Worm (Caenorhabditis elegans) whole organism, midembryonic: ENCODE results near the gene Y69H2.7.

Experiments used
- T22C8.4 ChIP-seq: fragments of 200-800 bp; sonication (Bioruptor generic); IDR thresholded peaks from 2 replicates; pipeline ENCODE4 v1.3.6; 2022; ENCODE audit warnings: missing genetic modification characterization, missing compliant biosample characterization
- cog-1 ChIP-seq: sonication (generic microtip); optimal IDR thresholded peaks from 2 replicates; lab custom pipeline; 2016; ENCODE audit warnings: missing genetic modification characterization, missing compliant biosample characterization
- flt-1 ChIP-seq: fragments of 200-800 bp; sonication (Bioruptor generic); IDR thresholded peaks from 2 replicates; pipeline ENCODE4 v1.3.6; 2022; ENCODE audit warnings: missing genetic modification characterization, missing compliant biosample characterization
- klf-2 ChIP-seq: fragments of 200-800 bp; sonication (Bioruptor generic); conservative IDR thresholded peaks from 2 replicates; pipeline ENCODE4 v1.3.6; 2022; ENCODE audit warnings: missing genetic modification reagents, missing genetic modification characterization, missing compliant biosample characterization
- med-1 ChIP-seq: sonication (generic microtip); optimal IDR thresholded peaks from 2 replicates; lab custom pipeline; 2017; ENCODE audit warnings: missing genetic modification characterization, mild to moderate bottlenecking, missing compliant biosample characterization, antibody characterized with exemption, missing genetic modification reagents; ENCODE audit not compliant: insufficient read depth
- ref-1 ChIP-seq: fragments of 200-800 bp; sonication (Bioruptor generic); conservative IDR thresholded peaks from 2 replicates; pipeline ENCODE4 v1.3.6; 2022; ENCODE audit warnings: missing genetic modification reagents, missing genetic modification characterization, missing compliant biosample characterization
- tab-1 ChIP-seq: fragments of 200-800 bp; sonication (Bioruptor generic); IDR thresholded peaks from 2 replicates; pipeline ENCODE4 v1.3.6; 2022; ENCODE audit warnings: missing genetic modification characterization, missing compliant biosample characterization
- ztf-23 ChIP-seq: fragments of 200-800 bp; sonication (Bioruptor generic); IDR thresholded peaks from 2 replicates; pipeline ENCODE4 v1.3.6; 2022; ENCODE audit warnings: missing genetic modification reagents, missing genetic modification characterization, missing compliant biosample characterization
- ztf-29 ChIP-seq: fragments of 200-800 bp; sonication (Bioruptor generic); IDR thresholded peaks from 2 replicates; pipeline ENCODE4 v1.3.6; 2022; ENCODE audit warnings: missing genetic modification reagents, missing genetic modification characterization, missing compliant biosample characterization

Y69H2.7 gene

DNA sequence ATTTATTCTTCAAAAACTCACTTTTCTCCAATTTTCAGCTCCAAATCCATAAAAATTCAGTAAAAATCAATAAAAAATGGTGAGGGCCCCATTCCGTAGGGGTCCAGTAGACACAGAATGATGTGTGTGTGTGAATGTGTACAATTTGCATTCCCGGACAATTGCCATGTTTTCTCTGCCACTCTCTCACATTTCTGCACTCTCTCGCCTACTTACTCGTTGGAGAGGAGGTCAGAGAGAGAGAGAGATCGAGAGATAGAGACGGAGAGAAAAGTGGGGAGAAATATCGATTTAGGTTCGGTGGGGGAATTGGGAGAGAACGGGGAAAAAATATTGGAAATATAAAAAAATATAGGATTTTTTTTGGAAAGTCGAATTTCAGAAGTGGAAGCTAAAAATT, 33.8 kb downstream of the Y69H2.7 start:
- peak; percentile 99 for TF ChIP-seq T22C8.4 (GFP tag; lab: Robert Waterston, UW)
- no peak for TF ChIP-seq ztf-23 (GFP tag; lab: Robert Waterston, UW)
- TF ChIP-seq cog-1 (tag; lab: Kevin White, UChicago) = peak; percentile 97

DNA sequence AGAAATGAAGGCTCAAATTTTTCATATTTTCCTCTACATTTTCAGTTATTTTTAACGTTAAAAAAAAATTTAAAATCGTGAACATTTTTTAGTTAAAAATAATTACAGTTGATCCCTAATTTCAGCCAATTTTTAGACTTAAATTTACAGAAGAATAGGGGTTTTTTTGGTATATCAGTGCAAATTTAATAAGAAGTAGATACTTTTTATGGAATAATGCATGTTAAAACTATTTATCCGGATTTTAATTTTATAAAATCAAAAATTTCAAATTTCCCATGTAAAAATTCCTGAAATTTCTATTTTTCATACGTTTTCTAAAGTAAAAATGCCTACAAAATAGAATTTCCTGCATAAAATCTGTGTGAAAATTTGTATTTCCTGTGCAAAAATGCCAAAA, 34.3 kb downstream of the Y69H2.7 start:
- TF ChIP-seq ref-1 (no peak), T22C8.4 (GFP tag; lab: Robert Waterston, UW) (no peak), cog-1 (tag; lab: Kevin White, UChicago) (no peak), flt-1 (no peak), tab-1 (GFP tag; lab: Robert Waterston, UW) (no peak), ztf-23 (GFP tag; lab: Robert Waterston, UW) (no peak), med-1 (GFP tag; lab: Kevin White, UChicago) (no peak), ztf-29 (GFP tag; lab: Robert Waterston, UW) (no peak), klf-2 (no peak)

DNA sequence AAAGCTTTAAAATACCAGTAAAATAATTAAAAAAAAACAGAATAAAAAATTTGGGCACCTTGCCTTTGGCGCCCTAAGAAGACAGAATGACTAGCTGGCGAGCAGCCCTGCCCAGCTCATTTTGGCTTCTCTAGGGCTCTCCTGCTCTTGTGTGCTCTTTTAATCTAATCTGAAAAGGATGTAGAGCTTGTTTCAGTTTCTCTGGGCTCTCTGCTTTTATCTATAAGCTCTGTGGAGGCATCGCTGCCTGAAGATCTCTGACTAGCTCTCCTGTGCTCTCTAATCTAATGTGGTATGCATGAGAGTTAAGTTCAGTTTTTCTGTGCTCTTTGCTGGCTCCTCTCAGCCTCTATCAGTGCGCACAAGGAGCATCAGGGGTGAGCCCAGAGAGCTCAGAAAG, 36.1 kb downstream of the Y69H2.7 start:
- TF ChIP-seq ztf-29 (GFP tag; lab: Robert Waterston, UW) (no peak), flt-1 (no peak), ref-1 (no peak), med-1 (GFP tag; lab: Kevin White, UChicago) (no peak), tab-1 (GFP tag; lab: Robert Waterston, UW) (no peak), cog-1 (tag; lab: Kevin White, UChicago) (no peak), T22C8.4 (GFP tag; lab: Robert Waterston, UW) (no peak), ztf-23 (GFP tag; lab: Robert Waterston, UW) (no peak), klf-2 (no peak)

DNA sequence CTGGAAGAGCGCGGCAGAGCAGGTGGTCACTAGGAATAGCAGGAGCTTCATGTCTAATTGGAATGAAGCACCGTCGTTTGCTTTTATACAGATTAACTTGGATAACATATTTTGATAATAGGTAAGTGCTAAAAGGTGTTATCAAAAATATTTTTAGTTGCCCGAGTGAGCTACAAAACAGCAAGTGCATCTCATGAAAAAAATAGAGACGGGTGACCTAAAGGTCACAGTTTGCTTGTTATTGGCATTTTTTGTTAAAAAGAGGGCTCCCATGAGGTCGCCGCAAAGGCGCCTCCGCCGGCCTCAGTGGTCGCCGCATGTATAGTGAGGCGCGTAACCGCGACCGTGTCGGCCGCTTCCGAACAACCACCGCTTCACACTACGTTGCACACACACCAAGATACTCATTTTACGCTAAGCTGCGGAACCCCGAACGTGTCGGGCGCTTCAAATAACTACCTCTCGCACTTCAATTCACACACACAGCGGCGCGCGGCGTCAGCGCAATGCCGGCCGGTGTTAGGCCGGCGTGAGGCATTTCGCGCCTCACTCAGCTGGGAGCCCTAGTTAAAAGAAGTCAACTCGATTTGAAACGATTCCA, 39.6 kb downstream of the Y69H2.7 start, which contains the start of gene asp-19:
Gene asp-19, minus strand, starts transcription at position 51 of the 601 bp plus-strand sequence.
- TF ChIP-seq flt-1 (no peak), ref-1 (no peak), ztf-23 (GFP tag; lab: Robert Waterston, UW) (no peak), klf-2 (no peak), ztf-29 (GFP tag; lab: Robert Waterston, UW) (no peak), T22C8.4 (GFP tag; lab: Robert Waterston, UW) (no peak), med-1 (GFP tag; lab: Kevin White, UChicago) (no peak), tab-1 (GFP tag; lab: Robert Waterston, UW) (no peak), cog-1 (tag; lab: Kevin White, UChicago) (no peak)

DNA sequence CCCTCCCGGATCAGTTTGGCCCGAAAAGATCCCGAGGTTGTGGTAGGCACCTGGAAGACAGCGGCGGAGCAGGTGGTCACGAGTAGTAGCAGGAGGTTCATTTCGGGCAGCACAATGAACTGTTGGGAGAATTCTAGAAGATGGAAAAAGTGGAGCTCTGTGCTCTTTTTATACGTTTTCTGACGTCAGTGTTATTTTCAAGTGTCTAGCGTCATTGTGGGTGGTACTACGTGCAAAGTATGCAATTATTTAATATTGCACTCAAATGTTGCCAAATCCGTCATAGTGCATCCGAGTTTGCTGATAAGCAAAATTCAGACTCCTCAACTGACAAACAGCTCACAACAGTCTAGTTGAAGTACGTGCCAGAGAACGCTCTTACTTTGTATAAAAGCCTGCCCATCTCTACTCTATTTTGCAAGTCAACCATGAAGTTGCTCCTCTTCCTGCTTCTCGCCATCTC, 41.8 kb downstream of the Y69H2.7 start, which contains the start of the genes asp-18 and scl-19:
Gene asp-18, minus strand, starts transcription at position 101 of the 463 bp plus-strand sequence.
Gene scl-19, plus strand, starts transcription at position 413 of the 463 bp plus-strand sequence.
- TF ChIP-seq flt-1 (no peak), ztf-23 (GFP tag; lab: Robert Waterston, UW) (no peak), cog-1 (tag; lab: Kevin White, UChicago) (no peak), T22C8.4 (GFP tag; lab: Robert Waterston, UW) (no peak), ztf-29 (GFP tag; lab: Robert Waterston, UW) (no peak), ref-1 (no peak), med-1 (GFP tag; lab: Kevin White, UChicago) (no peak), klf-2 (no peak), tab-1 (GFP tag; lab: Robert Waterston, UW) (no peak)

DNA sequence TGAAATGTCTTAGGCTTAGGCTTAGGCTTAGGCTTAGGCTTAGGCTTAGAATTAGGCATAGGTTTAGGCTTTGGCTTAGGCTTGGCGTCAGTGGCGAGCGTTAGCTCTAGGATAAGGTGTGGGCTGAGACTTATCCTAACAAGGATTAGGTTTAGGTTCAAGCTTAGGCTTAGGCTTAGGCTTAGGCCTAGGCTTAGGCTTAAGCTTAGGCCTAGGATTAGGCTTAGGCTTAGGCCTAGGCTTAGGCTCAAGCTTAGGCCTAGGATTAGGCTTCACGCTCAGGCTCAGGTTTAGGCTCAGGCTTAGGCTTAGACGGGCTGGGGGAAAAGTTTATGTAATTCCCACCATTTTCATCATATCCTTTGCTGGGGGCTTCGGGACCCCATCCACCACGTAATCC, 44.2 kb downstream of the Y69H2.7 start:
- TF ChIP-seq ztf-29 (GFP tag; lab: Robert Waterston, UW) (no peak), tab-1 (GFP tag; lab: Robert Waterston, UW) (no peak), flt-1 (no peak), cog-1 (tag; lab: Kevin White, UChicago) (no peak), ref-1 (no peak), med-1 (GFP tag; lab: Kevin White, UChicago) (no peak), T22C8.4 (GFP tag; lab: Robert Waterston, UW) (no peak), klf-2 (no peak), ztf-23 (GFP tag; lab: Robert Waterston, UW) (no peak)

DNA sequence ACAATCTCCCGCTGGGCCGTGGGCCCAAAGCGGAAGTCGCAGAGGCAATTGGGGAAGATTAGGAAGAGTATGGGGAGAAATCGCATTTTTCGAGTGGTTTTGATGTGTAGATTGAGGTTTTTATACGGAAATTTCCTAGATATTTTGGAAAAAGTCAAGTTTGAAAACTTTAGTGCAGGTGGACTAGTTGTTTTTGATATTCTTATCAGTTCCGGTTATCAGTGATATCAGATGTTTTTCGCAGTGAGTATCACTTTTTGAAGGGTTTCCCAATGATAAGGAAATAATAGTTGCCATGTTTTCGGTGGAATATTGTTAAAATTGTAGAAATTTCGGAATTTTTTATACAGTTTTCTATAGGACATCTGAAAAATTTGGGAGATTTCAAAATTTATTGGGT, 44.6 kb downstream of the Y69H2.7 start, which contains the start of gene scl-20:
Gene scl-20, minus strand, starts transcription at position 101 of the 400 bp plus-strand sequence.
- TF ChIP-seq cog-1 (tag; lab: Kevin White, UChicago) = no peak
- TF ChIP-seq flt-1 = no peak
- TF ChIP-seq klf-2 = no peak
- TF ChIP-seq ref-1 = no peak
- no peak for TF ChIP-seq ztf-23 (GFP tag; lab: Robert Waterston, UW)
- TF ChIP-seq ztf-29 (GFP tag; lab: Robert Waterston, UW) = no peak
- TF ChIP-seq tab-1 (GFP tag; lab: Robert Waterston, UW) = no peak
- TF ChIP-seq med-1 (GFP tag; lab: Kevin White, UChicago) = no peak
- TF ChIP-seq T22C8.4 (GFP tag; lab: Robert Waterston, UW) = no peak

DNA sequence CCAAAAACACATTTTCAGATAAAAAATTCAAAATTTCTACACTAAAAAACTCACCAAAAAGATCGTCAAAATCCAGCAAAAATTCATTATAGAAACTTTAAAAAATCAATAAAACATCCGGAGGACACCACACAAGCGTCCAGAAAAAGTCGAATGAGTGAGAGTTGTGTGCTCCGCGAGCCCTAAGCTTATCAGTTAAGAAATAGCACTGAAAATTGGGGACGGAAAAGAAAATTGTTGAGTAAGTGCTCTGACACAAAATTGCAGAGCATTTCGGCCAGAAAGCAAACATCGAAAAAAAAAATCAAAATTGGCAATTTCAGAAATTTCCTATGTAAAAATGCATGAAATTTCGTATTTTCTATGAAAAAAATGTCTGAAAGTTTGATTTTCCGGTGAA, 47.9 kb downstream of the Y69H2.7 start:
- TF ChIP-seq ztf-29 (GFP tag; lab: Robert Waterston, UW) (no peak), flt-1 (no peak), ref-1 (no peak), med-1 (GFP tag; lab: Kevin White, UChicago) (no peak), cog-1 (tag; lab: Kevin White, UChicago) (no peak), T22C8.4 (GFP tag; lab: Robert Waterston, UW) (no peak), klf-2 (no peak), ztf-23 (GFP tag; lab: Robert Waterston, UW) (no peak), tab-1 (GFP tag; lab: Robert Waterston, UW) (no peak)

DNA sequence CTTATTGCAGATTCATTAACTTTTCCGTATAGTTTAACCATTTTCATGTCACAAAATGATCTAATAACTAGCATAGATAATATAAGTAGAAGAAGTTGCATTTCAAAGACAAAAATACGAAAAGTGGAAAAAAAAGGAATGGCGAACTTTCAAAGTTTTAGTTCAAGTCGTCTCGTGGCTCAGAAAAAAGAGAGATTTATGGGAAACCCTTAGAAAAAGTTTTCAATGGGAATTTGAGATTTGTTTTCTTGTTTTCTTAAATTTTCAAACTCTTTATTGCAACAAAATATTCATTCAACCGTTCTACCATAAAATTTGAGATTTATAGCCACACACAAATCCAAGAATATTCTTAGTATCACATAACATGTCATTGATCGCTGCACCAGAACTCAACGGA, 52.3 kb downstream of the Y69H2.7 start, which contains the start of gene clec-250:
Gene clec-250, minus strand, starts transcription at position 101 of the 400 bp plus-strand sequence.
- TF ChIP-seq flt-1 (no peak), med-1 (GFP tag; lab: Kevin White, UChicago) (no peak)
